Worm (Caenorhabditis elegans) whole organism, early embryonic: ENCODE measurements around the gene D1046.18.

Source experiments
- ama-1 ChIP-seq: fragments of 150-350 bp; optimal IDR thresholded peaks from 2 replicates; lab custom pipeline; 2014
- pes-1 ChIP-seq: fragments of 200-800 bp; sonication (Bioruptor generic); IDR thresholded peaks from 2 replicates; pipeline ENCODE4 v1.3.6; 2022; ENCODE audit warnings: missing genetic modification reagents, missing genetic modification characterization, missing compliant biosample characterization
- scrt-1 ChIP-seq: fragments of 200-800 bp; sonication (Bioruptor generic); IDR thresholded peaks from 2 replicates; pipeline ENCODE4 v1.3.6; 2022; ENCODE audit warnings: missing genetic modification characterization, missing compliant biosample characterization

DNA sequence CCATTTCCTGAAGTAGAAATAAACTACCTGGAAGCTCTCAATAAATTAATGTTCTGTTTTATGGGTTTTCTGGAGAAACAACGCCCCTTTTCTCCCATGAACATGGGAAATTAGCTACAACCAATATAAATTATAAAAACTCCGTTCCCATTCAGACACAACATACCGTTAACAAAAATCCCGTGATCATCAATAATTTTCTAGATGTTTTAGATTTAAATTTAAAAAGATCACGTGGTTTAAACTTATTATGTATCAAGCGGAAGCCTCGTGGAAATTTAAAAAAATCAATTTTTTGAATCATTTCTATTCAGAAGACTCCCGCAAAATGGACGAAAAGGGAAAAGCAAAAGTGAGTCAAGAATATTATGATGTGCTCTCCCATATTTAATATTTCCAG, 35.8 kb downstream of the D1046.18 start, which contains the start of gene C53B4.2:
- TF ChIP-seq scrt-1 (GFP tag; lab: Robert Waterston, UW): no peak
- TF ChIP-seq pes-1 (GFP tag; lab: Robert Waterston, UW): no peak
- no peak for TF ChIP-seq ama-1
